Worm (Caenorhabditis elegans): ENCODE results near the gene grld-1.

- no peak for TF ChIP-seq unc-62 (GFP tag; optimal IDR thresholded peaks at IDR 0.05)
- no peak for TF ChIP-seq die-1 (tag; optimal IDR thresholded peaks at IDR 0.05)
- no peak for TF ChIP-seq ztf-26 (tag; optimal IDR thresholded peaks at IDR 0.05)
- TF ChIP-seq rcor-1 (GFP tag; IDR thresholded peaks at IDR 0.05) = no peak
- no peak for TF ChIP-seq dpl-1 (GFP tag; optimal IDR thresholded peaks at IDR 0.05)
- no peak for TF ChIP-seq fkh-3 (tag; optimal IDR thresholded peaks at IDR 0.05)
- no peak for TF ChIP-seq snpc-4 (GFP tag; optimal IDR thresholded peaks at IDR 0.05)
- no peak for TF ChIP-seq snpc-4 (tag; optimal IDR thresholded peaks at IDR 0.05)
- TF ChIP-seq zim-3 (tag; optimal IDR thresholded peaks at IDR 0.05) = no peak
- no peak for TF ChIP-seq T26A5.8 (tag; optimal IDR thresholded peaks at IDR 0.05)
- no peak for TF ChIP-seq Y53G8AR.9 (GFP tag; conservative IDR thresholded peaks at IDR 0.05)
- no peak for TF ChIP-seq pha-4 (tag; optimal IDR thresholded peaks at IDR 0.05)
- TF ChIP-seq lsy-27 (tag; optimal IDR thresholded peaks at IDR 0.05; ENCODE audit: borderline replicate concordance, insufficient read depth) = no peak
Observed at ce11 chrIV:81428-81827, 44.3 kb downstream of the grld-1 start.
